Worm (Caenorhabditis elegans) whole organism, L4 larva: Measurements from ENCODE around the gene dct-6.

Source experiments
- R02D3.7 ChIP-seq: fragments of 150-350 bp; sonication (generic microtip); optimal IDR thresholded peaks from 3 replicates; lab custom pipeline; 2014; ENCODE audit warnings: missing biosample characterization, missing genetic modification characterization
- T20F7.1 ChIP-seq: fragments of 200-800 bp; sonication (Bioruptor generic); optimal IDR thresholded peaks from 2 replicates; lab custom pipeline; 2018; ENCODE audit warnings: mild to moderate bottlenecking, missing genetic modification characterization, missing compliant biosample characterization
- Y105C5A.15 ChIP-seq: fragments of 200-800 bp; sonication (Bioruptor generic); IDR thresholded peaks from 2 replicates; pipeline ENCODE4 v1.3.6; 2022; ENCODE audit warnings: missing genetic modification characterization, missing compliant biosample characterization
- Y48G9A.11 ChIP-seq: fragments of 200-800 bp; sonication (Bioruptor generic); IDR thresholded peaks from 2 replicates; pipeline ENCODE4 v1.3.6; 2022; ENCODE audit warnings: missing genetic modification reagents, missing genetic modification characterization, missing compliant biosample characterization
- Y5F2A.4 ChIP-seq: fragments of 200-800 bp; sonication (Bioruptor generic); optimal IDR thresholded peaks from 2 replicates; lab custom pipeline; 2018; ENCODE audit warnings: mild to moderate bottlenecking, missing genetic modification characterization, missing compliant biosample characterization
- ZK337.2 ChIP-seq: fragments of 200-800 bp; sonication (Bioruptor generic); IDR thresholded peaks from 2 replicates; pipeline ENCODE4 v1.3.6; 2022; ENCODE audit warnings: missing genetic modification reagents, missing genetic modification characterization, missing compliant biosample characterization
- ZK546.5 ChIP-seq, 2 experiments: sonication (generic microtip); optimal IDR thresholded peaks; 2 replicates each; lab custom pipeline; 2017; ENCODE audit warnings: missing biosample characterization in 2 of 2, missing genetic modification characterization in 2 of 2
- attf-4 ChIP-seq: sonication (generic microtip); optimal IDR thresholded peaks from 3 replicates; lab custom pipeline; 2017; ENCODE audit warnings: missing biosample characterization, missing genetic modification characterization
- ceh-32 ChIP-seq: sonication (generic microtip); optimal IDR thresholded peaks from 2 replicates; lab custom pipeline; 2016; ENCODE audit warnings: mild to moderate bottlenecking, missing genetic modification characterization, missing compliant biosample characterization; ENCODE audit not compliant: poor library complexity
- ceh-44 ChIP-seq: fragments of 200-800 bp; sonication (Bioruptor generic); IDR thresholded peaks from 2 replicates; pipeline ENCODE4 v1.3.6; 2022; ENCODE audit warnings: missing genetic modification reagents, missing genetic modification characterization, missing compliant biosample characterization
- ces-1 ChIP-seq: fragments of 150-350 bp; sonication (generic microtip); optimal IDR thresholded peaks from 4 replicates; lab custom pipeline; 2014; ENCODE audit warnings: missing biosample characterization, missing genetic modification reagents, missing genetic modification characterization
- cey-2 ChIP-seq: sonication (generic microtip); optimal IDR thresholded peaks from 3 replicates; lab custom pipeline; 2017; ENCODE audit warnings: missing genetic modification characterization, mild to moderate bottlenecking, missing compliant biosample characterization, antibody characterized with exemption, borderline replicate concordance; ENCODE audit not compliant: insufficient read depth
- daf-12 ChIP-seq: fragments of 150-350 bp; optimal IDR thresholded peaks from 2 replicates; lab custom pipeline; 2014; ENCODE audit warnings: missing biosample characterization, missing genetic modification reagents, missing genetic modification characterization
- daf-8 ChIP-seq: fragments of 200-800 bp; sonication (Bioruptor generic); IDR thresholded peaks from 2 replicates; pipeline ENCODE4 v1.3.6; 2022; ENCODE audit warnings: missing genetic modification characterization, missing compliant biosample characterization
- dmd-6 ChIP-seq: fragments of 200-800 bp; sonication (Bioruptor generic); IDR thresholded peaks from 2 replicates; pipeline ENCODE4 v1.3.6; 2022; ENCODE audit warnings: missing genetic modification reagents, missing genetic modification characterization, missing compliant biosample characterization
- dpl-1 ChIP-seq: fragments of 150-350 bp; optimal IDR thresholded peaks from 2 replicates; lab custom pipeline; 2014; ENCODE audit warnings: missing biosample characterization, missing genetic modification reagents, missing genetic modification characterization
- duxl-1 ChIP-seq: sonication (generic microtip); optimal IDR thresholded peaks from 2 replicates; lab custom pipeline; 2016; ENCODE audit warnings: mild to moderate bottlenecking, missing genetic modification characterization, moderate library complexity, missing compliant biosample characterization; ENCODE audit not compliant: poor library complexity
- dve-1 ChIP-seq: sonication (generic microtip); optimal IDR thresholded peaks from 2 replicates; lab custom pipeline; 2017; ENCODE audit warnings: antibody characterized with exemption, mild to moderate bottlenecking, missing genetic modification characterization, missing compliant biosample characterization; ENCODE audit not compliant: insufficient read depth
- fkh-10 ChIP-seq: fragments of 150-350 bp; optimal IDR thresholded peaks from 2 replicates; lab custom pipeline; 2014; ENCODE audit warnings: missing biosample characterization, missing genetic modification reagents, missing genetic modification characterization
- gei-8 ChIP-seq: fragments of 200-800 bp; sonication (Bioruptor generic); optimal IDR thresholded peaks from 2 replicates; lab custom pipeline; 2018; ENCODE audit warnings: mild to moderate bottlenecking, missing genetic modification characterization, missing compliant biosample characterization
- lim-7 ChIP-seq: fragments of 200-800 bp; sonication (Bioruptor generic); IDR thresholded peaks from 2 replicates; pipeline ENCODE4 v1.3.6; 2022; ENCODE audit warnings: missing genetic modification characterization, missing compliant biosample characterization
- lin-1 ChIP-seq: fragments of 200-800 bp; sonication (Bioruptor generic); IDR thresholded peaks from 2 replicates; pipeline ENCODE4 v1.3.6; 2022; ENCODE audit warnings: missing genetic modification reagents, missing genetic modification characterization, missing compliant biosample characterization
- lin-29 ChIP-seq: fragments of 200-800 bp; sonication (Bioruptor generic); IDR thresholded peaks from 2 replicates; pipeline ENCODE4 v1.3.6; 2022; ENCODE audit warnings: missing genetic modification reagents, missing genetic modification characterization, missing compliant biosample characterization
- lin-39 ChIP-seq: fragments of 150-350 bp; optimal IDR thresholded peaks from 2 replicates; lab custom pipeline; 2014; ENCODE audit warnings: missing biosample characterization, missing genetic modification reagents, missing genetic modification characterization
- lir-3 ChIP-seq: sonication (generic microtip); optimal IDR thresholded peaks from 2 replicates; lab custom pipeline; 2016; ENCODE audit warnings: mild to moderate bottlenecking, missing genetic modification characterization, missing compliant biosample characterization
- madf-5 ChIP-seq, 2 experiments: fragments of 200-800 bp; sonication (Bioruptor generic); IDR thresholded peaks; 2 replicates each; pipeline ENCODE4 v1.3.6; 2022; ENCODE audit warnings: missing compliant biosample characterization in 2 of 2, missing genetic modification characterization in 2 of 2
- mdl-1 ChIP-seq, 2 experiments: fragments of 150-350 bp in 1 of 2; sonication (generic microtip) in 1 of 2; optimal IDR thresholded peaks; 2 replicates each; lab custom pipeline; 2014 to 2017; ENCODE audit warnings: missing biosample characterization in 2 of 2, missing genetic modification characterization in 2 of 2
- mes-2 ChIP-seq: sonication (generic microtip); optimal IDR thresholded peaks from 2 replicates; lab custom pipeline; 2016; ENCODE audit warnings: missing genotype, mild to moderate bottlenecking, missing genetic modification characterization, missing compliant biosample characterization; ENCODE audit not compliant: poor library complexity, severe bottlenecking
- nhr-237 ChIP-seq: sonication (generic microtip); optimal IDR thresholded peaks from 2 replicates; lab custom pipeline; 2017; ENCODE audit warnings: missing biosample characterization, missing genetic modification characterization
- nhr-28 ChIP-seq: fragments of 150-350 bp; optimal IDR thresholded peaks from 2 replicates; lab custom pipeline; 2014; ENCODE audit warnings: missing biosample characterization, missing genetic modification characterization
- nhr-41 ChIP-seq: fragments of 200-800 bp; sonication (Bioruptor generic); IDR thresholded peaks from 2 replicates; pipeline ENCODE4 v1.3.6; 2022; ENCODE audit warnings: missing genetic modification reagents, missing genetic modification characterization, missing compliant biosample characterization
- nhr-42 ChIP-seq: fragments of 200-800 bp; sonication (Bioruptor generic); IDR thresholded peaks from 2 replicates; pipeline ENCODE4 v1.3.6; 2022; ENCODE audit warnings: missing genetic modification characterization, missing compliant biosample characterization
- nhr-48 ChIP-seq: sonication (generic microtip); optimal IDR thresholded peaks from 2 replicates; lab custom pipeline; 2016; ENCODE audit warnings: mild to moderate bottlenecking, missing genetic modification characterization, missing compliant biosample characterization
- nhr-76 ChIP-seq: fragments of 150-350 bp; optimal IDR thresholded peaks from 2 replicates; lab custom pipeline; 2014; ENCODE audit warnings: missing biosample characterization, missing genetic modification characterization
- pha-4 ChIP-seq, 2 experiments: fragments of 150-350 bp in 1 of 2; fragments of 200-800 bp in 1 of 2; sonication (Bioruptor generic) in 1 of 2; IDR thresholded peaks in 1 of 2; optimal IDR thresholded peaks in 1 of 2; 2 replicates each; pipeline versions ENCODE4 v1.3.6 to Lab custom; 2014 to 2022; ENCODE audit warnings: missing genetic modification characterization in 2 of 2, missing genetic modification reagents in 2 of 2, missing biosample characterization in 1 of 2, missing compliant biosample characterization in 1 of 2
- php-3 ChIP-seq: fragments of 200-800 bp; sonication (Bioruptor generic); IDR thresholded peaks from 2 replicates; pipeline ENCODE4 v1.3.6; 2022; ENCODE audit warnings: missing genetic modification reagents, missing genetic modification characterization, missing compliant biosample characterization
- pqm-1 ChIP-seq: sonication (generic microtip); optimal IDR thresholded peaks from 2 replicates; lab custom pipeline; 2017; ENCODE audit warnings: missing biosample characterization, missing genetic modification characterization
- skn-1 ChIP-seq: fragments of 150-350 bp; optimal IDR thresholded peaks from 2 replicates; lab custom pipeline; 2014; ENCODE audit warnings: missing biosample characterization, missing genetic modification characterization
- snpc-1.2 ChIP-seq: fragments of 200-800 bp; sonication (Bioruptor generic); IDR thresholded peaks from 2 replicates; pipeline ENCODE4 v1.3.6; 2022; ENCODE audit warnings: missing genetic modification reagents, missing genetic modification characterization, missing compliant biosample characterization
- snpc-4 ChIP-seq: fragments of 150-350 bp; optimal IDR thresholded peaks from 2 replicates; lab custom pipeline; 2014; ENCODE audit warnings: missing biosample characterization, missing genetic modification characterization
- spr-3 ChIP-seq: fragments of 200-800 bp; sonication (Bioruptor generic); optimal IDR thresholded peaks from 2 replicates; lab custom pipeline; 2018; ENCODE audit warnings: mild to moderate bottlenecking, missing genetic modification characterization, missing compliant biosample characterization
- tag-97 ChIP-seq: fragments of 200-800 bp; sonication (Bioruptor generic); IDR thresholded peaks from 2 replicates; pipeline ENCODE4 v1.3.6; 2022; ENCODE audit warnings: missing genetic modification characterization, missing compliant biosample characterization
- tra-1 ChIP-seq: fragments of 200-800 bp; sonication (Bioruptor generic); IDR thresholded peaks from 2 replicates; pipeline ENCODE4 v1.3.6; 2022; ENCODE audit warnings: missing genetic modification reagents, missing genetic modification characterization, missing compliant biosample characterization
- unc-39 ChIP-seq: sonication (generic microtip); optimal IDR thresholded peaks from 2 replicates; lab custom pipeline; 2017; ENCODE audit warnings: missing biosample characterization, missing genetic modification characterization
- vab-7 ChIP-seq: fragments of 200-800 bp; sonication (Bioruptor generic); IDR thresholded peaks from 2 replicates; pipeline ENCODE4 v1.3.6; 2022; ENCODE audit warnings: missing genetic modification reagents, missing genetic modification characterization, missing compliant biosample characterization
- zfp-2 ChIP-seq: sonication (generic microtip); optimal IDR thresholded peaks from 2 replicates; lab custom pipeline; 2016; ENCODE audit warnings: mild to moderate bottlenecking, missing genetic modification characterization, missing compliant biosample characterization
- ztf-11 ChIP-seq: fragments of 150-350 bp; optimal IDR thresholded peaks from 2 replicates; lab custom pipeline; 2014; ENCODE audit warnings: missing biosample characterization, missing genetic modification characterization

dct-6 gene

DNA sequence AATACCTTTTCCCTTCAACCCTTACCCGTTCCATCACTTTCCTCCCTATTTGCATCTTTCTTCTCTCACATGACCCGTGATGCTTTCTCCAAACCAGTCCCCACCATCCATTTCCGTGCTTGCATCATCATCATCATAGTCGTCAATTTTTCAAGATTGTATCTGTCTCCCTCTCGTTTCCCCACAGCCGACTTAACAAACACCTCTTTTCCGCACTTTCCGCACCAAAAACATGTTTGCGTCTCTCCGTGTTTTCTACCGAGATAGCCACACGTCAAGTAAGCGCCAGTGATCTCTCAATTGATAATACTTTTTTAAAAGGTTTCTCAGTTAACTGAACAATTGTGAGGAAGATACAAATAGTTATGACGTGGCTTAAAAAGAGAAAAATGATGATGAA, 28.2 kb upstream of the dct-6 start (continued):
- TF ChIP-seq mes-2 (tag; lab: Kevin White, UChicago) = peak; percentile 44

DNA sequence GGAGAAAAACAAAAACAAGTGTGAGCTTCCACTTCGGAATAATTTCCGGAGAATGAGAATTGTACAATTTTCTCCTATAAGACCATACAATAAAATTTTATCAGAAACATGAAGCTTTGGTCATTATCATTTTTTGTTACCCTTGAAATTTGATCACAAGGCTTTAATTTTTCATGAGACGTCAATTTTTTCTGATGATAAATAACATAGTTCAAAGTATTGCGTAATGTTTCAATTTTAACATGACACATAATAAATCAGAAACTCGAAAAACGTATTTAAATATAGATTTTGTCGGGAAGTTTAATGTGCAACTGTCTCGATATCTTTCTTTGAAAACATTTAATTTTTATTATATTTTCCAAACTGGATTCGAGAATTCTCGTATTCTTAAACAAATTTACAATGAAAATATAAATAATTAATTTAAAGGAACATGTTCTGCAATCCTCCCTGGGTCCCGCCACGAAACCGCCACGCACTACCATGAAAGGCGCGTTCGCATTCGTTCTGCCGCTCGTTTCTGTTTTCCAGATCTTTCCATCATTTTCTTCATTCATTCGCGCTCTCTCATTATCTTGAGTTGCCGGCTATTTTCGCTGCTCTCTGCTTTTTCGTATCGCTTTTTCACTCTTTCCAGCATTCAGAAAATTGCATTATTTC, 27.3 kb upstream of the dct-6 start:
- TF ChIP-seq nhr-28 (tag; lab: Kevin White, UChicago) = no peak
- TF ChIP-seq Y5F2A.4 (GFP tag; lab: Kevin White, UChicago) = no peak
- TF ChIP-seq T20F7.1 (GFP tag; lab: Kevin White, UChicago) = peak; percentile 23
- no peak for TF ChIP-seq attf-4 (tag; lab: Kevin White, UChicago)
- no peak for TF ChIP-seq skn-1 (tag; lab: Kevin White, UChicago)
- no peak for TF ChIP-seq spr-3 (GFP tag; lab: Kevin White, UChicago)
- no peak for TF ChIP-seq ces-1
- no peak for TF ChIP-seq gei-8 (GFP tag; lab: Kevin White, UChicago)
- TF ChIP-seq dve-1 (tag; lab: Kevin White, UChicago) = peak; percentile 73
- TF ChIP-seq Y105C5A.15 (GFP tag; lab: Robert Waterston, UW) = no peak
- no peak for TF ChIP-seq madf-5 (GFP tag; IDR thresholded peaks at IDR 0.05; lab: Robert Waterston, UW)
- TF ChIP-seq nhr-237 (tag; lab: Kevin White, UChicago) = no peak
- TF ChIP-seq unc-39 (tag; lab: Kevin White, UChicago) = no peak
- TF ChIP-seq daf-12 (tag; lab: Kevin White, UChicago) = no peak
- TF ChIP-seq zfp-2 (tag; lab: Kevin White, UChicago) = no peak
- TF ChIP-seq nhr-48 (tag; lab: Kevin White, UChicago) = no peak
- peak; percentile 23 for TF ChIP-seq pqm-1 (tag; lab: Kevin White, UChicago)
- no peak for TF ChIP-seq R02D3.7 (tag; lab: Kevin White, UChicago)
- no peak for TF ChIP-seq nhr-42 (GFP tag; lab: Robert Waterston, UW)
- TF ChIP-seq dmd-6 (GFP tag; lab: Robert Waterston, UW) = 0 out of 2 replicates have a peak, but pooled peaks have one; percentile 33
- no peak for TF ChIP-seq lin-1
- TF ChIP-seq tra-1 (GFP tag; lab: Robert Waterston, UW) = 0 out of 2 replicates have a peak, but pooled peaks have one; percentile 13
- no peak for TF ChIP-seq lim-7 (GFP tag; lab: Robert Waterston, UW)
- TF ChIP-seq php-3 (GFP tag; lab: Robert Waterston, UW) = peak; percentile 78
- no peak for TF ChIP-seq lin-29 (GFP tag; lab: Robert Waterston, UW)
- no peak for TF ChIP-seq ztf-11 (tag; lab: Kevin White, UChicago)
- TF ChIP-seq Y48G9A.11 (GFP tag; lab: Robert Waterston, UW) = peak; percentile 57; the same call in 1 of the 2 replicates
- no peak for TF ChIP-seq ceh-32
- no peak for TF ChIP-seq mdl-1 (tag; optimal IDR thresholded peaks at IDR 0.05; lab: Kevin White, UChicago)
- TF ChIP-seq mes-2 (tag; lab: Kevin White, UChicago) = peak; percentile 27
- TF ChIP-seq vab-7 = no peak
- TF ChIP-seq lir-3 (tag; lab: Kevin White, UChicago) = no peak
- no peak for TF ChIP-seq snpc-1.2 (GFP tag; lab: Robert Waterston, UW)
- no peak for TF ChIP-seq ZK546.5 (tag; optimal IDR thresholded peaks at IDR 0.05; lab: Kevin White, UChicago)
- TF ChIP-seq pha-4 (GFP tag; IDR thresholded peaks at IDR 0.05; lab: Robert Waterston, UW) = no peak
- no peak for TF ChIP-seq pha-4 (tag; optimal IDR thresholded peaks at IDR 0.05; lab: Kevin White, UChicago)
- TF ChIP-seq nhr-76 (tag; lab: Kevin White, UChicago) = no peak
- no peak for TF ChIP-seq snpc-4 (tag; lab: Kevin White, UChicago)
- no peak for TF ChIP-seq nhr-41 (GFP tag; lab: Robert Waterston, UW)
- no peak for TF ChIP-seq tag-97 (GFP tag; lab: Robert Waterston, UW)
- no peak for TF ChIP-seq cey-2 (tag; lab: Kevin White, UChicago)
- TF ChIP-seq fkh-10 (GFP tag; lab: Kevin White, UChicago) = no peak
- no peak for TF ChIP-seq dpl-1
- no peak for TF ChIP-seq duxl-1 (tag; lab: Kevin White, UChicago)
- no peak for TF ChIP-seq ZK337.2 (GFP tag; lab: Robert Waterston, UW)
- no peak for TF ChIP-seq daf-8
- TF ChIP-seq ceh-44 (GFP tag; lab: Robert Waterston, UW) = peak; percentile 18; the same call in 1 of the 2 replicates
- TF ChIP-seq lin-39 (tag; lab: Kevin White, UChicago) = no peak
